Fruit fly (Drosophila melanogaster): ENCODE data around the gene CG31815.

DNA sequence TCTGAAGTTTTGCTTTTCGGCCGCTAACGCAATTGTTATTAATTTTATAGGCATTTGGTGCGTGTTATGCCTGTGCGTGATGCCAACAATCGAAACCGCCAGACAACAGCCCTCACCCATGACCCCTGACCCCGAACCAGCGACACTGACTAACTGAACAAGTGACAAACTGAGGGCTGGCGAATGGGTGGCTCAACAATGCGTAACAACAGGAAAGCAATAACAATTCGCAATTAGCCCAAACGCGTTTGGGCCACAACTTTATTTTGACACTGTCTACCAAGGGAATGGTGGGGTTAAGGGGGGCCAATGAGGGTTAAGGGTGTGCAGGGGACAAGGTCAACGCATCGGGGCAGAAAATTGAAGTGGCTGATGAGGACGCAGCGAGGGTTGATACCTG is 43.3 kb downstream of the CG31815 start:
- TF ChIP-seq CG10565 (GFP tag; optimal IDR thresholded peaks at IDR 0.05) (no peak), CG10267 (tag; optimal IDR thresholded peaks at IDR 0.05) (no peak), BtbVII (GFP tag; optimal IDR thresholded peaks at IDR 0.05) (no peak), CG1529 (GFP tag; optimal IDR thresholded peaks at IDR 0.05) (no peak), CG10431 (GFP tag; optimal IDR thresholded peaks at IDR 0.05) (no peak), CG3847 (GFP tag; IDR thresholded peaks at IDR 0.05) (no peak)
